Worm (Caenorhabditis elegans): ENCODE measurements around the gene dop-1.

The dop-1 gene

ce11 chrX:4391680-4392079 lies 27.0 kb downstream of the dop-1 start:
- TF ChIP-seq tbx-2 (tag; optimal IDR thresholded peaks at IDR 0.05) (no peak), nfya-1 (tag; optimal IDR thresholded peaks at IDR 0.05; ENCODE audit: insufficient read depth) (peak; percentile 27)

ce11 chrX:4388834-4389409 lies 29.7 kb downstream of the dop-1 start, which contains the start of gene dpy-23:
dpy-23 (plus strand) TSS chrX:4389359.
- peak; percentile 93 for TF ChIP-seq nhr-43 (tag; optimal IDR thresholded peaks at IDR 0.05; ENCODE audit: poor library complexity, severe bottlenecking)
- TF ChIP-seq nhr-67 (tag; optimal IDR thresholded peaks at IDR 0.05): peak; percentile 37
- no peak for TF ChIP-seq nhr-237 (tag; optimal IDR thresholded peaks at IDR 0.05)
- peak; percentile 86 for TF ChIP-seq ceh-28 (tag; optimal IDR thresholded peaks at IDR 0.05)
- TF ChIP-seq egl-27 (tag; optimal IDR thresholded peaks at IDR 0.05): peak; percentile 59
- TF ChIP-seq pha-4 (tag; optimal IDR thresholded peaks at IDR 0.05): peak; percentile 97
- TF ChIP-seq eor-1 (tag; optimal IDR thresholded peaks at IDR 0.05): no peak
- peak; percentile 61 for TF ChIP-seq nhr-76 (tag; optimal IDR thresholded peaks at IDR 0.05)
- peak; percentile 55 for TF ChIP-seq nhr-77 (tag; optimal IDR thresholded peaks at IDR 0.05)
- peak; percentile 98 for TF ChIP-seq nfya-1 (tag; optimal IDR thresholded peaks at IDR 0.05; ENCODE audit: insufficient read depth)
- peak; percentile 89 for TF ChIP-seq nhr-11 (tag; optimal IDR thresholded peaks at IDR 0.05)
- peak; percentile 98 for TF ChIP-seq lin-39 (tag; optimal IDR thresholded peaks at IDR 0.05)
- peak; percentile 98 for TF ChIP-seq hmg-11 (tag; optimal IDR thresholded peaks at IDR 0.05)
- peak; percentile 72 for TF ChIP-seq zag-1 (tag; optimal IDR thresholded peaks at IDR 0.05)
- TF ChIP-seq fos-1 (tag; optimal IDR thresholded peaks at IDR 0.05): peak; percentile 73
- no peak for TF ChIP-seq mml-1 (tag; optimal IDR thresholded peaks at IDR 0.05)
- peak; percentile 96 for TF ChIP-seq jun-1 (tag; optimal IDR thresholded peaks at IDR 0.05)
- TF ChIP-seq lsy-12 (tag; optimal IDR thresholded peaks at IDR 0.05): peak; percentile 75
- no peak for TF ChIP-seq sea-2 (GFP tag; optimal IDR thresholded peaks at IDR 0.05)
- peak; percentile 72 for TF ChIP-seq R02D3.7 (tag; optimal IDR thresholded peaks at IDR 0.05)
- peak; percentile 85 for TF ChIP-seq unc-62 (GFP tag; optimal IDR thresholded peaks at IDR 0.05)
- TF ChIP-seq fkh-2 (tag; optimal IDR thresholded peaks at IDR 0.05): no peak
- peak; percentile 61 for TF ChIP-seq ztf-4 (tag; optimal IDR thresholded peaks at IDR 0.05)
- TF ChIP-seq nhr-28 (tag; optimal IDR thresholded peaks at IDR 0.05): no peak
- TF ChIP-seq egl-5 (tag; optimal IDR thresholded peaks at IDR 0.05): no peak
- TF ChIP-seq pqm-1 (tag; optimal IDR thresholded peaks at IDR 0.05): peak; percentile 50
- no peak for TF ChIP-seq aly-2 (tag; optimal IDR thresholded peaks at IDR 0.05)
- TF ChIP-seq mdl-1 (tag; optimal IDR thresholded peaks at IDR 0.05): peak; percentile 79
- no peak for TF ChIP-seq ztf-11 (tag; optimal IDR thresholded peaks at IDR 0.05)
- TF ChIP-seq fkh-10 (GFP tag; optimal IDR thresholded peaks at IDR 0.05): peak; percentile 89
- no peak for TF ChIP-seq unc-39 (tag; optimal IDR thresholded peaks at IDR 0.05)
- peak; percentile 77 for TF ChIP-seq lin-15B (tag; optimal IDR thresholded peaks at IDR 0.05)
- TF ChIP-seq elt-1 (tag; optimal IDR thresholded peaks at IDR 0.05): peak; percentile 76
- peak; percentile 90 for TF ChIP-seq nhr-23 (tag; optimal IDR thresholded peaks at IDR 0.05)
- TF ChIP-seq ZK546.5 (tag; optimal IDR thresholded peaks at IDR 0.05): no peak
- no peak for TF ChIP-seq nhr-12 (tag; optimal IDR thresholded peaks at IDR 0.05)
- TF ChIP-seq snpc-4 (tag; optimal IDR thresholded peaks at IDR 0.05): peak; percentile 66
- peak; percentile 85 for TF ChIP-seq tbx-2 (tag; optimal IDR thresholded peaks at IDR 0.05)
- no peak for TF ChIP-seq daf-12 (tag; optimal IDR thresholded peaks at IDR 0.05)
- TF ChIP-seq elt-2 (tag; optimal IDR thresholded peaks at IDR 0.05): peak; percentile 81
- TF ChIP-seq ceh-9 (tag; optimal IDR thresholded peaks at IDR 0.05): no peak
- TF ChIP-seq skn-1 (tag; optimal IDR thresholded peaks at IDR 0.05): peak; percentile 92
- TF ChIP-seq nhr-25 (tag; optimal IDR thresholded peaks at IDR 0.05): peak; percentile 98
- TF ChIP-seq ama-1 (optimal IDR thresholded peaks at IDR 0.05): peak; percentile 22
- TF ChIP-seq ceh-82 (tag; optimal IDR thresholded peaks at IDR 0.05): peak; percentile 69
- TF ChIP-seq elt-3 (tag; optimal IDR thresholded peaks at IDR 0.05): peak in 1 of 3 experiments; percentile 71
- TF ChIP-seq ceh-16 (tag; optimal IDR thresholded peaks at IDR 0.05): no peak

Data from whole organism, L3 larva.